Worm (Caenorhabditis elegans): ENCODE results near the gene cbp-1.

Gene cbp-1

DNA sequence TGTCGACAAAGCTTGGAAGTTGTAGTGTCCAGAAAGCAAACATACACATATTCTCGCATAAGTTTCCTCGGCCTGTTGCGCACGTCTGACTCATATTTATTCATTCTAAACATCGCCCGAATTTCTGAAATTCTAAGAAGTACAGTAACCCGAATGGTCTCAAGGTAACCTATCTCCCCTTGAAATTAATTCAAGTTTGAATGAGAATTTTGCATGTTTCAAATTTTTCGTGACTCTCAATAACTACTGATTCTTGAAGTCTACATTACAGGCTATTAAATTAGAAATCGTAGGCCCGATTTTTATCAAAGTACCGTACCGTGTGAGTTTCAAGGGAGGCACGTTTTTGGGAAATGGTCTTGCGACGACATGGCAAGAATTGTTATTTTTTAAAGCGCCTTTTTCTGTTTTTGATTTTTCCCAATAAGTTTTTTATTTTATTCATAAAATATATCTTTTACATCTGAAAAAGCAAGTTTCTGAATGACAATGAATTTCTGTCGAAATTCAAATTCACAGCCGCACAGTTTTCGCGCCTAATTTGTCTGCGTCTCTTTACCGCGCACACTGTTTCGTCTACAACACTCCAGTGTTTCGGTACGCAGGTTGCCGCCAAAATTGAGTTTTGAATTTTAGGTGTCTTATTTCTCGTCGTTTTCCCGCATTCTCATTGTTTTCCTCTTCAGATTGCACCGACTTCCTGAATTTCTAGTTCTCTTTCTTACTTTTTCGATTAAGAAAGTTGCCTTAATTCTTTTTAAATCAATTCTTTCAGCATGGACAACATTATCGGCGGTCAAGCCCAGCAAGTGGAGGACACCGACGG is 27.5 kb downstream of the cbp-1 start, which contains the start of the genes R10E11.9 and mcm-6:
Gene R10E11.9 (minus strand): TSS at position 51 of the 826 bp plus-strand sequence.
Gene mcm-6 (plus strand): TSS at position 776 of the 826 bp plus-strand sequence.
- TF ChIP-seq zip-8 (tag; optimal IDR thresholded peaks at IDR 0.05) (no peak), drap-1 (GFP tag; optimal IDR thresholded peaks at IDR 0.05) (no peak), pha-4 (tag; optimal IDR thresholded peaks at IDR 0.05) (peak; percentile 11), hlh-1 (tag; optimal IDR thresholded peaks at IDR 0.05) (no peak), unc-62 (GFP tag; optimal IDR thresholded peaks at IDR 0.05) (no peak), flh-1 (GFP tag; optimal IDR thresholded peaks at IDR 0.05) (no peak)

- TF ChIP-seq nhr-12 (tag; optimal IDR thresholded peaks at IDR 0.05) (no peak), lin-32 (GFP tag; optimal IDR thresholded peaks at IDR 0.05) (no peak), ceh-83 (GFP tag; optimal IDR thresholded peaks at IDR 0.05) (no peak), elt-1 (tag; optimal IDR thresholded peaks at IDR 0.05; ENCODE audit: borderline replicate concordance, insufficient read depth) (no peak), flh-1 (GFP tag; optimal IDR thresholded peaks at IDR 0.05) (no peak), unc-62 (GFP tag; optimal IDR thresholded peaks at IDR 0.05) (no peak), nhr-76 (tag; optimal IDR thresholded peaks at IDR 0.05) (no peak), elt-3 (tag; optimal IDR thresholded peaks at IDR 0.05) (no peak), cnd-1 (tag; optimal IDR thresholded peaks at IDR 0.05) (no peak), sem-2 (GFP tag; optimal IDR thresholded peaks at IDR 0.05) (no peak), mab-5 (tag; optimal IDR thresholded peaks at IDR 0.05) (no peak), lsy-2 (tag; optimal IDR thresholded peaks at IDR 0.05) (no peak), tbx-8 (GFP tag; optimal IDR thresholded peaks at IDR 0.05) (no peak), ham-2 (GFP tag; optimal IDR thresholded peaks at IDR 0.05) (no peak), bed-3 (GFP tag; optimal IDR thresholded peaks at IDR 0.05) (no peak), zip-8 (tag; optimal IDR thresholded peaks at IDR 0.05) (no peak)
These were observed 30.1 kb downstream of the cbp-1 start, which contains the start of gene srxa-10 for ce11 chrIII:9796448-9796847. Gene srxa-10, minus strand, starts transcription at chrIII:9796548.

ce11 chrIII:9798478-9799157 is 32.3 kb downstream of the cbp-1 start, which contains the start of gene ZK632.2:
Gene ZK632.2, plus strand, starts transcription at chrIII:9799107.
- TF ChIP-seq mls-2 (tag; optimal IDR thresholded peaks at IDR 0.05), result no peak
- TF ChIP-seq unc-120 (tag; optimal IDR thresholded peaks at IDR 0.05; ENCODE audit: poor library complexity, severe bottlenecking), result no peak
- TF ChIP-seq unc-39 (tag; optimal IDR thresholded peaks at IDR 0.05), result no peak
- TF ChIP-seq nhr-237 (tag; optimal IDR thresholded peaks at IDR 0.05), result no peak
- TF ChIP-seq lin-13 (tag; optimal IDR thresholded peaks at IDR 0.05), result no peak

ce11 chrIII:9802045-9802444 is 35.7 kb downstream of the cbp-1 start:
- no peak for TF ChIP-seq ceh-83 (GFP tag; optimal IDR thresholded peaks at IDR 0.05)
- no peak for TF ChIP-seq cnd-1 (tag; optimal IDR thresholded peaks at IDR 0.05)
- TF ChIP-seq mls-2 (tag; optimal IDR thresholded peaks at IDR 0.05), result no peak
- no peak for TF ChIP-seq M03D4.4 (tag; optimal IDR thresholded peaks at IDR 0.05)
- TF ChIP-seq ham-2 (GFP tag; optimal IDR thresholded peaks at IDR 0.05), result no peak
- TF ChIP-seq mep-1 (tag; optimal IDR thresholded peaks at IDR 0.05), result no peak
- no peak for TF ChIP-seq bed-3 (GFP tag; optimal IDR thresholded peaks at IDR 0.05)
- TF ChIP-seq ceh-43 (GFP tag; optimal IDR thresholded peaks at IDR 0.05), result no peak
- no peak for TF ChIP-seq sptf-1 (tag; optimal IDR thresholded peaks at IDR 0.05)
- no peak for TF ChIP-seq elt-3 (tag; optimal IDR thresholded peaks at IDR 0.05)
- TF ChIP-seq snpc-4 (tag; optimal IDR thresholded peaks at IDR 0.05), result no peak
- no peak for TF ChIP-seq unc-120 (tag; optimal IDR thresholded peaks at IDR 0.05; ENCODE audit: poor library complexity, severe bottlenecking)
- TF ChIP-seq sem-2 (GFP tag; optimal IDR thresholded peaks at IDR 0.05), result no peak
- TF ChIP-seq blmp-1 (tag; optimal IDR thresholded peaks at IDR 0.05), result no peak
- TF ChIP-seq nhr-12 (tag; optimal IDR thresholded peaks at IDR 0.05), result no peak
- TF ChIP-seq lin-13 (tag; optimal IDR thresholded peaks at IDR 0.05), result no peak

All from whole organism, mixed stage, embryonic.